Worm (Caenorhabditis elegans): ENCODE data around the gene cdh-5.

ce11 chrIV:8654115-8654628 is 14.6 kb upstream of the cdh-5 start, which contains the start of gene C49C8.1:
- TF ChIP-seq R02D3.7 (tag; optimal IDR thresholded peaks at IDR 0.05) (no peak), nhr-76 (tag; optimal IDR thresholded peaks at IDR 0.05) (no peak), snpc-4 (tag; optimal IDR thresholded peaks at IDR 0.05) (no peak), gei-8 (GFP tag; optimal IDR thresholded peaks at IDR 0.05) (no peak), ama-1 (optimal IDR thresholded peaks at IDR 0.05) (no peak), aly-2 (tag; optimal IDR thresholded peaks at IDR 0.05) (no peak), D1046.2 (GFP tag; IDR thresholded peaks at IDR 0.05) (no peak)
